Worm (Caenorhabditis elegans): Measurements from ENCODE around the gene Y69A2AR.22.

- TF ChIP-seq tbx-37 (GFP tag; conservative IDR thresholded peaks at IDR 0.05) (no peak), hmg-4 (GFP tag; optimal IDR thresholded peaks at IDR 0.05) (no peak), ama-1 (optimal IDR thresholded peaks at IDR 0.05) (no peak), tra-4 (tag; optimal IDR thresholded peaks at IDR 0.05) (no peak), hnd-1 (tag; optimal IDR thresholded peaks at IDR 0.05) (no peak), pes-1 (GFP tag; IDR thresholded peaks at IDR 0.05) (no peak), aly-1 (tag; optimal IDR thresholded peaks at IDR 0.05) (no peak), ets-7 (tag; optimal IDR thresholded peaks at IDR 0.05) (no peak)
These were observed 46.3 kb downstream of the Y69A2AR.22 start for ce11 chrIV:2461396-2461795.
